Worm (Caenorhabditis elegans): ENCODE measurements around the gene T05G5.1.

- TF ChIP-seq sox-4 (tag; optimal IDR thresholded peaks at IDR 0.05) (no peak), snu-23 (GFP tag; optimal IDR thresholded peaks at IDR 0.05) (no peak)
Measured at ce11 chrIII:9740663-9741062, 2.5 kb downstream of the T05G5.1 start.
